Worm (Caenorhabditis elegans) whole organism, young adult: ENCODE data around the gene T02H6.11.

Source experiments
- F57C9.4 ChIP-seq: sonication (generic microtip); optimal IDR thresholded peaks from 2 replicates; lab custom pipeline; 2017; ENCODE audit warnings: mild to moderate bottlenecking, missing genetic modification characterization, missing compliant biosample characterization
- Y67H2A.10 ChIP-seq: fragments of 200-800 bp; sonication (Bioruptor generic); conservative IDR thresholded peaks from 2 replicates; pipeline ENCODE4 v1.3.6; 2022; ENCODE audit warnings: missing genetic modification reagents, missing genetic modification characterization, missing compliant biosample characterization

DNA sequence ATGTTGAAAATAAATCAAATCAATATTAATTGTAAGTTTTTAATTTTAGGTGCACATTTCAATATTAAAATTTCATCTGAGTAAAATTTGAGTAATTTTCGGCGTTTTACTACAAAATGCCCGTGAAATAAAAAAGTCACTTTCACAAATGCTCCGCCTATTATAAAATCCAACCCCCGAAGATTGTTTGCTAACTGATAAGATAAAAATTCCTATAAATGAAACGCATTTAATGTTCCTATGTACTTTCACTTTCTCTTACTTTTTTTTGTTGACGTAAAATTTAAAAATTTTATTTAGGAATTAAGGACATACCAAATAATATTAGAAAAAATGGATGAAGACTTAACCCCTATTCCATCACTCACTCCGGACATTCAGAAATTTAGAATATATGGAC, 42.6 kb downstream of the T02H6.11 start, which contains the start of gene sdz-24:
- TF ChIP-seq Y67H2A.10 (GFP tag; lab: Robert Waterston, UW) (no peak), F57C9.4 (tag; lab: Kevin White, UChicago) (no peak)
